Worm (Caenorhabditis elegans) whole organism, L4 larva: ENCODE results near the gene nsy-1.
A peak's percentile ranks its signal among the peaks of the same experiment; 100 is the strongest.

Experiments used
- F44E2.7 ChIP-seq: fragments of 200-800 bp; sonication (Bioruptor generic); IDR thresholded peaks from 2 replicates; pipeline ENCODE4 v2.1.2; 2022; ENCODE audit warnings: missing genetic modification characterization, missing compliant biosample characterization
- R02D3.7 ChIP-seq: fragments of 150-350 bp; sonication (generic microtip); optimal IDR thresholded peaks from 3 replicates; lab custom pipeline; 2014; ENCODE audit warnings: missing biosample characterization, missing genetic modification characterization
- Y105C5A.15 ChIP-seq: fragments of 200-800 bp; sonication (Bioruptor generic); IDR thresholded peaks from 2 replicates; pipeline ENCODE4 v1.3.6; 2022; ENCODE audit warnings: missing genetic modification characterization, missing compliant biosample characterization
- Y48G9A.11 ChIP-seq: fragments of 200-800 bp; sonication (Bioruptor generic); IDR thresholded peaks from 2 replicates; pipeline ENCODE4 v1.3.6; 2022; ENCODE audit warnings: missing genetic modification reagents, missing genetic modification characterization, missing compliant biosample characterization
- Y75B8A.6 ChIP-seq: fragments of 200-800 bp; sonication (Bioruptor generic); IDR thresholded peaks from 2 replicates; pipeline ENCODE4 v1.3.6; 2022; ENCODE audit warnings: missing genetic modification reagents, missing genetic modification characterization, missing compliant biosample characterization
- aly-2 ChIP-seq: sonication (generic microtip); optimal IDR thresholded peaks from 2 replicates; lab custom pipeline; 2018; ENCODE audit warnings: missing biosample characterization, missing genetic modification characterization
- arid-1 ChIP-seq: fragments of 200-800 bp; sonication (Bioruptor generic); conservative IDR thresholded peaks from 2 replicates; pipeline ENCODE4 v1.3.6; 2022; ENCODE audit warnings: missing genetic modification reagents, missing genetic modification characterization, missing compliant biosample characterization
- ceh-32 ChIP-seq: sonication (generic microtip); optimal IDR thresholded peaks from 2 replicates; lab custom pipeline; 2016; ENCODE audit warnings: mild to moderate bottlenecking, missing genetic modification characterization, missing compliant biosample characterization; ENCODE audit not compliant: poor library complexity
- ceh-62 ChIP-seq: sonication (generic microtip); optimal IDR thresholded peaks from 2 replicates; lab custom pipeline; 2017; ENCODE audit warnings: missing biosample characterization, missing genetic modification characterization
- ces-1 ChIP-seq: fragments of 150-350 bp; sonication (generic microtip); optimal IDR thresholded peaks from 4 replicates; lab custom pipeline; 2014; ENCODE audit warnings: missing biosample characterization, missing genetic modification reagents, missing genetic modification characterization
- daf-16 ChIP-seq, 3 experiments: sonication (generic microtip); optimal IDR thresholded peaks; 2 replicates each; lab custom pipeline; 2016 to 2017; ENCODE audit warnings: missing genetic modification characterization in 3 of 3, missing genetic modification reagents in 3 of 3, mild to moderate bottlenecking in 2 of 3, missing compliant biosample characterization in 2 of 3, missing biosample characterization in 1 of 3, moderate library complexity in 1 of 3
- daf-8 ChIP-seq: fragments of 200-800 bp; sonication (Bioruptor generic); IDR thresholded peaks from 2 replicates; pipeline ENCODE4 v1.3.6; 2022; ENCODE audit warnings: missing genetic modification characterization, missing compliant biosample characterization
- egl-43 ChIP-seq: fragments of 200-800 bp; sonication (Bioruptor generic); IDR thresholded peaks from 2 replicates; pipeline ENCODE4 v1.3.6; 2022; ENCODE audit warnings: missing genetic modification reagents, missing genetic modification characterization, missing compliant biosample characterization
- fkh-10 ChIP-seq: fragments of 150-350 bp; optimal IDR thresholded peaks from 2 replicates; lab custom pipeline; 2014; ENCODE audit warnings: missing biosample characterization, missing genetic modification reagents, missing genetic modification characterization
- fos-1 ChIP-seq: fragments of 150-350 bp; optimal IDR thresholded peaks from 2 replicates; lab custom pipeline; 2014; ENCODE audit warnings: missing biosample characterization, missing genetic modification characterization
- gei-8 ChIP-seq: fragments of 200-800 bp; sonication (Bioruptor generic); optimal IDR thresholded peaks from 2 replicates; lab custom pipeline; 2018; ENCODE audit warnings: mild to moderate bottlenecking, missing genetic modification characterization, missing compliant biosample characterization
- hif-1 ChIP-seq, 2 experiments: sonication (generic microtip); optimal IDR thresholded peaks; 2 replicates each; lab custom pipeline; 2016 to 2017; ENCODE audit warnings: missing compliant biosample characterization in 2 of 2, missing genetic modification characterization in 2 of 2, missing genetic modification reagents in 2 of 2, missing genotype in 2 of 2, mild to moderate bottlenecking in 1 of 2
- hlh-11 ChIP-seq: fragments of 200-800 bp; sonication (Bioruptor generic); optimal IDR thresholded peaks from 2 replicates; lab custom pipeline; 2018; ENCODE audit warnings: mild to moderate bottlenecking, missing genetic modification characterization, missing compliant biosample characterization
- hlh-30 ChIP-seq: sonication (generic microtip); optimal IDR thresholded peaks from 2 replicates; lab custom pipeline; 2017; ENCODE audit warnings: antibody characterized with exemption, mild to moderate bottlenecking, missing genetic modification characterization, missing compliant biosample characterization; ENCODE audit not compliant: insufficient read depth
- lin-1 ChIP-seq: fragments of 200-800 bp; sonication (Bioruptor generic); IDR thresholded peaks from 2 replicates; pipeline ENCODE4 v1.3.6; 2022; ENCODE audit warnings: missing genetic modification reagents, missing genetic modification characterization, missing compliant biosample characterization
- lin-13 ChIP-seq: fragments of 150-350 bp; optimal IDR thresholded peaks from 2 replicates; lab custom pipeline; 2014; ENCODE audit warnings: missing biosample characterization, missing genetic modification reagents, missing genetic modification characterization
- lin-38 ChIP-seq: fragments of 200-800 bp; sonication (Bioruptor generic); IDR thresholded peaks from 2 replicates; pipeline ENCODE4 v1.3.6; 2022; ENCODE audit warnings: missing genetic modification reagents, missing genetic modification characterization, missing compliant biosample characterization
- lsy-2 ChIP-seq, 2 experiments: fragments of 150-350 bp in 1 of 2; sonication (generic microtip) in 1 of 2; optimal IDR thresholded peaks; 2 replicates each; lab custom pipeline; 2014 to 2017; ENCODE audit warnings: missing biosample characterization in 2 of 2, missing genetic modification characterization in 2 of 2
- mdl-1 ChIP-seq, 2 experiments: fragments of 150-350 bp in 1 of 2; sonication (generic microtip) in 1 of 2; optimal IDR thresholded peaks; 2 replicates each; lab custom pipeline; 2014 to 2017; ENCODE audit warnings: missing biosample characterization in 2 of 2, missing genetic modification characterization in 2 of 2
- mxl-2 ChIP-seq: fragments of 200-800 bp; sonication (Bioruptor generic); conservative IDR thresholded peaks from 2 replicates; pipeline ENCODE4 v1.3.6; 2022; ENCODE audit warnings: missing genetic modification reagents, missing genetic modification characterization, missing compliant biosample characterization
- nhr-102 ChIP-seq: sonication (generic microtip); optimal IDR thresholded peaks from 2 replicates; lab custom pipeline; 2016; ENCODE audit warnings: mild to moderate bottlenecking, missing genetic modification characterization, moderate library complexity, missing compliant biosample characterization
- nhr-11 ChIP-seq: fragments of 150-350 bp; optimal IDR thresholded peaks from 2 replicates; lab custom pipeline; 2014; ENCODE audit warnings: missing biosample characterization, missing genetic modification characterization
- nhr-25 ChIP-seq: sonication (generic microtip); optimal IDR thresholded peaks from 2 replicates; lab custom pipeline; 2017; ENCODE audit warnings: missing genetic modification characterization, mild to moderate bottlenecking, missing compliant biosample characterization, antibody characterized with exemption, moderate library complexity, borderline replicate concordance; ENCODE audit not compliant: insufficient read depth
- nhr-48 ChIP-seq: sonication (generic microtip); optimal IDR thresholded peaks from 2 replicates; lab custom pipeline; 2016; ENCODE audit warnings: mild to moderate bottlenecking, missing genetic modification characterization, missing compliant biosample characterization
- nhr-77 ChIP-seq: fragments of 150-350 bp; optimal IDR thresholded peaks from 2 replicates; lab custom pipeline; 2014; ENCODE audit warnings: missing biosample characterization, missing genetic modification characterization
- pha-4 ChIP-seq, 2 experiments: fragments of 150-350 bp in 1 of 2; fragments of 200-800 bp in 1 of 2; sonication (Bioruptor generic) in 1 of 2; IDR thresholded peaks in 1 of 2; optimal IDR thresholded peaks in 1 of 2; 2 replicates each; pipeline versions ENCODE4 v1.3.6 to Lab custom; 2014 to 2022; ENCODE audit warnings: missing genetic modification characterization in 2 of 2, missing genetic modification reagents in 2 of 2, missing biosample characterization in 1 of 2, missing compliant biosample characterization in 1 of 2
- php-3 ChIP-seq: fragments of 200-800 bp; sonication (Bioruptor generic); IDR thresholded peaks from 2 replicates; pipeline ENCODE4 v1.3.6; 2022; ENCODE audit warnings: missing genetic modification reagents, missing genetic modification characterization, missing compliant biosample characterization
- pqm-1 ChIP-seq: sonication (generic microtip); optimal IDR thresholded peaks from 2 replicates; lab custom pipeline; 2017; ENCODE audit warnings: missing biosample characterization, missing genetic modification characterization
- sdz-12 ChIP-seq: fragments of 200-800 bp; sonication (Bioruptor generic); optimal IDR thresholded peaks from 2 replicates; lab custom pipeline; 2018; ENCODE audit warnings: mild to moderate bottlenecking, missing genetic modification characterization, missing compliant biosample characterization
- spr-1 ChIP-seq: sonication (generic microtip); optimal IDR thresholded peaks from 2 replicates; lab custom pipeline; 2016; ENCODE audit warnings: mild to moderate bottlenecking, missing genetic modification characterization, missing compliant biosample characterization
- tra-1 ChIP-seq: fragments of 200-800 bp; sonication (Bioruptor generic); IDR thresholded peaks from 2 replicates; pipeline ENCODE4 v1.3.6; 2022; ENCODE audit warnings: missing genetic modification reagents, missing genetic modification characterization, missing compliant biosample characterization
- unc-130 ChIP-seq: sonication (generic microtip); optimal IDR thresholded peaks from 2 replicates; lab custom pipeline; 2016; ENCODE audit warnings: missing genetic modification reagents, missing genetic modification characterization, missing compliant biosample characterization
- unc-39 ChIP-seq: sonication (generic microtip); optimal IDR thresholded peaks from 2 replicates; lab custom pipeline; 2017; ENCODE audit warnings: missing biosample characterization, missing genetic modification characterization
- unc-62 ChIP-seq, 3 experiments: fragments of 150-350 bp in 1 of 3; sonication (generic microtip); optimal IDR thresholded peaks in 2 of 3; peaks in 1 of 3; 1 replicate in 1 of 3; 2 replicates in 2 of 3; lab custom pipeline; 2014 to 2017; ENCODE audit warnings: missing biosample characterization in 3 of 3, missing genetic modification characterization in 3 of 3, missing genetic modification reagents in 3 of 3, missing genotype in 1 of 3
- zip-11 ChIP-seq: fragments of 200-800 bp; sonication (Bioruptor generic); IDR thresholded peaks from 2 replicates; pipeline ENCODE4 v1.3.6; 2022; ENCODE audit warnings: missing genetic modification characterization, missing compliant biosample characterization
- ztf-7 ChIP-seq: fragments of 150-350 bp; optimal IDR thresholded peaks from 2 replicates; lab custom pipeline; 2014; ENCODE audit warnings: missing biosample characterization, missing genetic modification characterization

nsy-1 gene

ce11 chrII:5040631-5041156, 18.1 kb downstream of the nsy-1 start, which contains the start of gene F33G12.7:
Gene F33G12.7 (minus strand): TSS chrII:5040681.
- TF ChIP-seq lsy-2 (tag; optimal IDR thresholded peaks at IDR 0.05; lab: Kevin White, UChicago) (peak in 1 of 2 experiments; percentile 33), nhr-48 (no peak), lin-38 (peak; percentile 31; the same call in 1 of the 2 replicates)

- TF ChIP-seq lsy-2 (tag; optimal IDR thresholded peaks at IDR 0.05; lab: Kevin White, UChicago) (peak in 1 of 2 experiments; percentile 38), ces-1 (no peak), pha-4 (GFP tag; IDR thresholded peaks at IDR 0.05; lab: Robert Waterston, UW) (no peak), pha-4 (tag; optimal IDR thresholded peaks at IDR 0.05; lab: Kevin White, UChicago) (no peak), fkh-10 (GFP tag; lab: Kevin White, UChicago) (peak; percentile 9), unc-62 (GFP tag; optimal IDR thresholded peaks at IDR 0.05 in 1 of 2; lab: Kevin White, UChicago) (peak in 1 of 2 experiments; percentile 85), unc-62 (tag; optimal IDR thresholded peaks at IDR 0.05; lab: Kevin White, UChicago) (no peak)
These were observed 19.9 kb downstream of the nsy-1 start for ce11 chrII:5042381-5042930.

DNA sequence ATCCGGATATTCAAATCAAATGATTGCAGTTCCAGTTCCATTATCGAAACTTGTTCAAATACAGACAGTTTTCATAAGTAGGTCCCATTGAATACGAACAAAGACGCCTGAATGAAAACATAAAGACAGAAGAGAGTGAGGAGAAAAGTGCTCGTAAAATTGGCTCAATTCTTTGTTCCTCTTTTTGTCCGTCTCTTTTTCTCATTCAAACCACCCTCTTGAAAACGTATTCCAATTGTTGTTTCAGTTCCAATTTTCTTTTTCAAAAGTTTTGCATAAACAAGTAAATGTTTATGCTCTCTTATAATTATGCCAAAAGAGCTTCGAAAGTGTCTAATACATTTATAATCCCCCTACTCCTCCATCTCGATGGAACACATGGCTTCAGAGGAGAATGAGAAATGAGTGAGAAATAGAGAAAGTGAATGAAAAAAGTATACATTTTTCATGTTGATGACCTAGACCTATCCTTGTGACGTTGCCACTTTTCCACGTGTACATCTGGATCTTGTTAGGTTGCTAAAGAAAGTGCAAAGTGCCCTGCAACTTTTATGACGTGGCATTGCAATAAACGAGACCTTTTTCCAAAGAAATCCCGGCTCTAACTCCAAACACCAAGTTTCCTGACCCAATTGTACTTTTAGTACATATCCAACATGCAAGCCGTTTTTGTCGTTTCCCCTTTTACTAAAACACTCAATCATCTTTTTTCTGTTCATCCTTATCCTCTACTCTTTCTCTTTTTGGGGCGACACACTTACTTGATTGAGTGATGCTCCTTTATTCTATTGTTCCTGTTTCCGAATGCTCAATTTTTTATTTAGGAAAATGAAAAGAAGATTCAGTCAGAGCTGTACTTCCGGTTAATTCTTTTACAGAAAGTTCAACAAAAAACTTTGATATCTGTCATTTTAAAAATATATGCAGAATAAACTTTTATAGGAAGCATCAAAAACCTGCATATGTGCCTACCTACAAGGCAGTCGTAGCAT, 23.9 kb downstream of the nsy-1 start:
- TF ChIP-seq fos-1 (tag; lab: Kevin White, UChicago) (no peak), unc-39 (tag; lab: Kevin White, UChicago) (no peak), mxl-2 (no peak), php-3 (GFP tag; lab: Robert Waterston, UW) (no peak), ceh-62 (no peak), lin-1 (GFP tag; lab: Robert Waterston, UW) (no peak), nhr-25 (no peak), ces-1 (peak; percentile 57), mdl-1 (tag; optimal IDR thresholded peaks at IDR 0.05; lab: Kevin White, UChicago) (peak in 1 of 2 experiments; percentile 18), daf-16 (GFP tag; optimal IDR thresholded peaks at IDR 0.05; lab: Kevin White, UChicago) (no peak), daf-16 (tag; optimal IDR thresholded peaks at IDR 0.05; lab: Kevin White, UChicago) (no peak), daf-8 (GFP tag; lab: Robert Waterston, UW) (no peak), tra-1 (GFP tag; lab: Robert Waterston, UW) (no peak), aly-2 (tag; lab: Kevin White, UChicago) (no peak), lsy-2 (tag; optimal IDR thresholded peaks at IDR 0.05; lab: Kevin White, UChicago) (peak in 1 of 2 experiments; percentile 22), unc-62 (GFP tag; optimal IDR thresholded peaks at IDR 0.05 in 1 of 2; lab: Kevin White, UChicago) (peak in 1 of 2 experiments; percentile 81), unc-62 (tag; optimal IDR thresholded peaks at IDR 0.05; lab: Kevin White, UChicago) (no peak), nhr-77 (no peak), sdz-12 (GFP tag; lab: Kevin White, UChicago) (no peak), hif-1 (tag; optimal IDR thresholded peaks at IDR 0.05; lab: Kevin White, UChicago) (no peak), pqm-1 (tag; lab: Kevin White, UChicago) (no peak), hlh-30 (peak; percentile 51), ceh-32 (tag; lab: Kevin White, UChicago) (no peak), Y75B8A.6 (no peak), spr-1 (tag; lab: Kevin White, UChicago) (no peak), fkh-10 (GFP tag; lab: Kevin White, UChicago) (peak; percentile 77), Y48G9A.11 (GFP tag; lab: Robert Waterston, UW) (no peak)
- TF ChIP-seq, all 104 proteins: peak for 6

DNA sequence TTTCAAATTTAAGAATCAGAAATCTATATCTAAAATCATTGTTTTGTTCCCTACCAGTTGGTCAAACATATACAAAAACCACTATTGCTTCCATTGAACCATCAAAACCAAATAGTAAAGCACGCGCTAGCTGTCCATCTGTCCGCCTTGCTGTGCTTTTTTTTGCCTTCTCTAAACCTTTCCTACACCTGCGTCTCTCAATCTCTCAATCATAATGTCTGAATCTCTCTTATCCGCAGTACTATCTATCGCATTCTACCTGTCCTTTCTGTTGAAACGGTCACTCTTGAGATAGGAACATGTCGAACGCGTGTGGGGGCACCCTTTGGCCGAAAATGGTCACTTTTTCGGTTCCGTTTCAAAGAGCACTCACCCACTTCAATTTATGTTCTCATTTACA, 24.7 kb downstream of the nsy-1 start:
- no peak for TF ChIP-seq ztf-7 (tag; lab: Kevin White, UChicago)
- no peak for TF ChIP-seq nhr-102 (tag; lab: Kevin White, UChicago)
- TF ChIP-seq nhr-11 (tag; lab: Kevin White, UChicago), result no peak
- no peak for TF ChIP-seq pqm-1 (tag; lab: Kevin White, UChicago)
- no peak for TF ChIP-seq egl-43 (GFP tag; lab: Robert Waterston, UW)
- no peak for TF ChIP-seq R02D3.7 (tag; lab: Kevin White, UChicago)
- no peak for TF ChIP-seq F44E2.7
- TF ChIP-seq arid-1 (GFP tag; lab: Robert Waterston, UW), result no peak
- TF ChIP-seq hlh-11 (tag; lab: Kevin White, UChicago), result peak; percentile 64
- TF ChIP-seq gei-8 (GFP tag; lab: Kevin White, UChicago), result no peak
- no peak for TF ChIP-seq unc-130 (GFP tag; lab: Kevin White, UChicago)
- TF ChIP-seq lin-13 (GFP tag; lab: Kevin White, UChicago), result no peak
- no peak for TF ChIP-seq zip-11 (GFP tag; lab: Robert Waterston, UW)
- TF ChIP-seq Y105C5A.15 (GFP tag; lab: Robert Waterston, UW), result no peak
